Fruit fly (Drosophila melanogaster) S2 (cell line): ENCODE data around the gene Abcd1.

Experiments
- CG8478 ChIP-seq: fragments of >200 bp; optimal IDR thresholded peaks from 2 replicates; lab custom pipeline; 2018
- CTCF ChIP-seq, 2 experiments: fragments of >200 bp; optimal IDR thresholded peaks; 2 replicates each; lab custom pipeline; 2018

- TF ChIP-seq CTCF (optimal IDR thresholded peaks at IDR 0.05; lab: Kevin White, UChicago), result no peak
- TF ChIP-seq CG8478 (lab: Kevin White, UChicago), result no peak
Measured at dm6 chr4:238400-238799, 44.8 kb upstream of the Abcd1 start.
